Worm (Caenorhabditis elegans) whole organism, L1 larva: ENCODE results near the gene D2007.2.

Source experiments
- C04F5.9 ChIP-seq: sonication (generic microtip); optimal IDR thresholded peaks from 2 replicates; lab custom pipeline; 2016; ENCODE audit warnings: missing genetic modification characterization, missing compliant biosample characterization
- aha-1 ChIP-seq: fragments of 150-350 bp; optimal IDR thresholded peaks from 2 replicates; lab custom pipeline; 2014; ENCODE audit warnings: missing biosample characterization, missing genetic modification characterization
- aly-2 ChIP-seq: fragments of 150-350 bp; optimal IDR thresholded peaks from 2 replicates; lab custom pipeline; 2014; ENCODE audit warnings: missing biosample characterization, missing genetic modification characterization
- ceh-8 ChIP-seq: fragments of 200-800 bp; sonication (Bioruptor generic); optimal IDR thresholded peaks from 2 replicates; lab custom pipeline; 2018; ENCODE audit warnings: mild to moderate bottlenecking, missing genetic modification characterization, moderate library complexity, missing compliant biosample characterization
- ceh-88 ChIP-seq: fragments of 200-800 bp; sonication (Bioruptor generic); IDR thresholded peaks from 2 replicates; pipeline ENCODE4 v1.3.6; 2022; ENCODE audit warnings: missing genetic modification characterization, missing compliant biosample characterization
- egl-13 ChIP-seq: sonication (generic microtip); optimal IDR thresholded peaks from 2 replicates; lab custom pipeline; 2016; ENCODE audit warnings: missing genotype, missing genetic modification reagents, missing genetic modification characterization, missing compliant biosample characterization
- elt-3 ChIP-seq, 6 experiments: fragments of 150-350 bp in 1 of 6; sonication (generic microtip); optimal IDR thresholded peaks; 2 replicates each; lab custom pipeline; 2017 to 2018; ENCODE audit warnings: missing biosample characterization in 6 of 6, missing genetic modification characterization in 6 of 6, inconsistent platforms in 1 of 6
- fkh-4 ChIP-seq: sonication (generic microtip); optimal IDR thresholded peaks from 2 replicates; lab custom pipeline; 2016; ENCODE audit warnings: missing compliant biosample characterization, missing genetic modification characterization, borderline replicate concordance
- fkh-8 ChIP-seq: sonication (generic microtip); optimal IDR thresholded peaks from 2 replicates; lab custom pipeline; 2016; ENCODE audit warnings: mild to moderate bottlenecking, missing genetic modification characterization, missing compliant biosample characterization
- fos-1 ChIP-seq: fragments of 150-350 bp; optimal IDR thresholded peaks from 2 replicates; lab custom pipeline; 2014; ENCODE audit warnings: missing biosample characterization, missing genetic modification characterization
- irx-1 ChIP-seq: sonication (generic microtip); optimal IDR thresholded peaks from 2 replicates; lab custom pipeline; 2016; ENCODE audit warnings: missing genetic modification characterization, missing compliant biosample characterization
- lin-13 ChIP-seq: fragments of 150-350 bp; optimal IDR thresholded peaks from 2 replicates; lab custom pipeline; 2014; ENCODE audit warnings: missing biosample characterization, missing genetic modification reagents, missing genetic modification characterization
- lin-14 ChIP-seq: fragments of 200-800 bp; sonication (Bioruptor generic); optimal IDR thresholded peaks from 2 replicates; lab custom pipeline; 2018; ENCODE audit warnings: mild to moderate bottlenecking, missing genetic modification characterization, moderate library complexity, missing compliant biosample characterization
- lin-15B ChIP-seq: fragments of 150-350 bp; sonication (generic microtip); optimal IDR thresholded peaks from 3 replicates; lab custom pipeline; 2014; ENCODE audit warnings: missing biosample characterization, missing genetic modification characterization
- lin-35 ChIP-seq, 2 experiments: fragments of 150-350 bp; optimal IDR thresholded peaks; 2 replicates each; lab custom pipeline; 2014; ENCODE audit warnings: missing biosample characterization in 2 of 2, missing genetic modification characterization in 2 of 2, missing genetic modification reagents in 2 of 2
- lir-3 ChIP-seq: sonication (generic microtip); optimal IDR thresholded peaks from 2 replicates; lab custom pipeline; 2016; ENCODE audit warnings: mild to moderate bottlenecking, missing genetic modification characterization, moderate library complexity, missing compliant biosample characterization; ENCODE audit not compliant: poor library complexity
- lsy-2 ChIP-seq, 2 experiments: fragments of 150-350 bp; optimal IDR thresholded peaks; 2 replicates each; lab custom pipeline; 2014; ENCODE audit warnings: missing biosample characterization in 2 of 2, missing genetic modification characterization in 2 of 2
- mdl-1 ChIP-seq, 2 experiments: fragments of 150-350 bp; optimal IDR thresholded peaks; 2 replicates each; lab custom pipeline; 2014 to 2017; ENCODE audit warnings: missing biosample characterization in 2 of 2, missing genetic modification characterization in 2 of 2, inconsistent platforms in 1 of 2
- mep-1 ChIP-seq: fragments of 150-350 bp; optimal IDR thresholded peaks from 2 replicates; lab custom pipeline; 2014; ENCODE audit warnings: missing biosample characterization, missing genetic modification characterization
- nhr-19 ChIP-seq: fragments of 200-800 bp; sonication (Bioruptor generic); conservative IDR thresholded peaks from 2 replicates; pipeline ENCODE4 v1.3.6; 2022; ENCODE audit warnings: missing genetic modification characterization, missing compliant biosample characterization
- nhr-237 ChIP-seq: fragments of 150-350 bp; optimal IDR thresholded peaks from 2 replicates; lab custom pipeline; 2014; ENCODE audit warnings: missing biosample characterization, missing genetic modification characterization
- nhr-47 ChIP-seq: sonication (generic microtip); optimal IDR thresholded peaks from 2 replicates; lab custom pipeline; 2016; ENCODE audit warnings: mild to moderate bottlenecking, missing genetic modification characterization, moderate library complexity, missing compliant biosample characterization
- nhr-76 ChIP-seq: sonication (generic microtip); optimal IDR thresholded peaks from 2 replicates; lab custom pipeline; 2017; ENCODE audit warnings: missing biosample characterization, missing genetic modification characterization
- nhr-85 ChIP-seq: sonication (generic microtip); peaks from one replicate; lab custom pipeline; 2016; ENCODE audit warnings: missing genetic modification characterization, inconsistent platforms, missing compliant biosample characterization
- nhr-90 ChIP-seq: sonication (generic microtip); optimal IDR thresholded peaks from 2 replicates; lab custom pipeline; 2016; ENCODE audit warnings: mild to moderate bottlenecking, missing genetic modification characterization, missing compliant biosample characterization; ENCODE audit not compliant: poor library complexity
- pax-3 ChIP-seq: fragments of 200-800 bp; sonication (Bioruptor generic); optimal IDR thresholded peaks from 2 replicates; lab custom pipeline; 2018; ENCODE audit warnings: mild to moderate bottlenecking, missing genetic modification characterization, moderate library complexity, missing compliant biosample characterization
- rnt-1 ChIP-seq: sonication (generic microtip); optimal IDR thresholded peaks from 2 replicates; lab custom pipeline; 2016; ENCODE audit warnings: mild to moderate bottlenecking, missing genetic modification characterization, moderate library complexity, missing compliant biosample characterization
- snpc-4 ChIP-seq: fragments of 150-350 bp; optimal IDR thresholded peaks from 2 replicates; lab custom pipeline; 2014; ENCODE audit warnings: missing biosample characterization, missing genetic modification characterization
- snu-23 ChIP-seq: sonication (generic microtip); optimal IDR thresholded peaks from 2 replicates; lab custom pipeline; 2016; ENCODE audit warnings: missing genetic modification characterization, missing compliant biosample characterization
- tbx-2 ChIP-seq: sonication (generic microtip); optimal IDR thresholded peaks from 2 replicates; lab custom pipeline; 2016; ENCODE audit warnings: missing genetic modification characterization, missing compliant biosample characterization
- tlp-1 ChIP-seq: fragments of 150-350 bp; optimal IDR thresholded peaks from 2 replicates; lab custom pipeline; 2014; ENCODE audit warnings: missing biosample characterization, missing genetic modification characterization
- unc-130 ChIP-seq: fragments of 150-350 bp; optimal IDR thresholded peaks from 2 replicates; lab custom pipeline; 2017; ENCODE audit warnings: missing biosample characterization, missing genetic modification characterization, inconsistent platforms
- unc-98 ChIP-seq: fragments of 200-800 bp; sonication (Bioruptor generic); IDR thresholded peaks from 2 replicates; pipeline ENCODE4 v1.3.6; 2022; ENCODE audit warnings: missing genetic modification characterization, missing compliant biosample characterization
- xbp-1 ChIP-seq: sonication (generic microtip); optimal IDR thresholded peaks from 2 replicates; lab custom pipeline; 2016; ENCODE audit warnings: missing genetic modification characterization, missing compliant biosample characterization
- zip-4 ChIP-seq: fragments of 200-800 bp; sonication (Bioruptor generic); optimal IDR thresholded peaks from 2 replicates; lab custom pipeline; 2018; ENCODE audit warnings: mild to moderate bottlenecking, missing genetic modification characterization, moderate library complexity, missing compliant biosample characterization
- ztf-11 ChIP-seq, 2 experiments: sonication (generic microtip); optimal IDR thresholded peaks; 2 replicates each; lab custom pipeline; 2016 to 2017; ENCODE audit warnings: missing genetic modification characterization in 2 of 2, missing biosample characterization in 1 of 2, missing compliant biosample characterization in 1 of 2

The D2007.2 gene

DNA sequence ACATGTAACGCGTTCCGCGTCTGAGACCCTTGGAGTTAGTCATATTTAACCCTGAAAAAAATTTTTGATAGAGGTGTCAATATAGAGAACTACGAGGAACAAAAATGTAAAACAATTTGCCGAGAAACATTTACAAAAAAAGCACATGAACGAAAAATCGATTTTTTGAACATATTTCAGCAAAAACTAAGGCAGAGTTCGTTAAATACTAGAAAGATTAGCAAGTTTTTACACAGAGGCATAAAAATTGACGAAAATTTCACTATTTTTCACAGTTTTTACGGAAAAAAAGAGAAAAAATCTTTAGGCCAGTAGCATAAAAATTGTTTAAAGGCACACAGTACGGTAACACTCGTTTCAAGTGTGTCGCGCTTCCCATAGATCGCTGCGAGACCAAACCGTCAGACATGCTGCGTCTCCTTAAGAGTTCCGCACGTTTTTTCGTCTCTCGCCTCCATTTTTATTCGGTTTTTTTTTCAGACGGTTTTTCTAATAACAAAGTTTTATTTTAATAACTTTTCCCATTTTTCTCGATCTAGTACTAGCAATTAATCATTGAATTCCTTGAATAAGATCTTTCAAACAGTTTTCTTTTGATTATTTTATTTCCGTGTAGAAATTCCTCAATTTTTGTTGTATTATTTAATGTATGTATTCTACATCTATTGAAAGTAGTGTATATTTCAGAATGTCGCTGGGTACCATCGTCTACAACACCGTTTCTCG, 18.4 kb upstream of the D2007.2 start, which contains the start of the genes rpl-21 and C14B9.10 (continued):
- peak; percentile 50 for TF ChIP-seq C04F5.9 (tag; lab: Kevin White, UChicago)
- peak; percentile 76 for TF ChIP-seq fos-1 (tag; lab: Kevin White, UChicago)
- TF ChIP-seq tbx-2 (tag; lab: Kevin White, UChicago) = peak; percentile 83
- TF ChIP-seq fkh-4 (tag; lab: Kevin White, UChicago) = no peak
- TF ChIP-seq unc-98 (GFP tag; lab: Robert Waterston, UW) = no peak
- TF ChIP-seq nhr-90 (tag; lab: Kevin White, UChicago) = peak; percentile 82
- peak; percentile 68 for TF ChIP-seq fkh-8 (tag; lab: Kevin White, UChicago)
- no peak for TF ChIP-seq tlp-1 (tag; lab: Kevin White, UChicago)
- TF ChIP-seq pax-3 (tag; lab: Kevin White, UChicago) = peak; percentile 37
- TF ChIP-seq lsy-2 (tag; optimal IDR thresholded peaks at IDR 0.05; lab: Kevin White, UChicago) = peak; percentile 99
- TF ChIP-seq lin-35 (GFP tag; optimal IDR thresholded peaks at IDR 0.05; lab: Kevin White, UChicago) = peak; percentile 84 to 89
- TF ChIP-seq snpc-4 (tag; lab: Kevin White, UChicago) = peak; percentile 35
- peak in 1 of 2 experiments; percentile 77 for TF ChIP-seq mdl-1 (tag; optimal IDR thresholded peaks at IDR 0.05; lab: Kevin White, UChicago)
- peak; percentile 78 for TF ChIP-seq lin-15B (tag; lab: Kevin White, UChicago)
- TF ChIP-seq lin-13 (GFP tag; lab: Kevin White, UChicago) = peak; percentile 73
- TF ChIP-seq zip-4 (GFP tag; lab: Kevin White, UChicago) = no peak
- TF ChIP-seq lir-3 (tag; lab: Kevin White, UChicago) = peak; percentile 48
- peak; percentile 93 for TF ChIP-seq snu-23 (GFP tag; lab: Kevin White, UChicago)
- TF ChIP-seq unc-130 = peak; percentile 95
- no peak for TF ChIP-seq ceh-8 (GFP tag; lab: Kevin White, UChicago)
- peak; percentile 57 for TF ChIP-seq nhr-237 (tag; lab: Kevin White, UChicago)
- TF ChIP-seq ztf-11 (tag; optimal IDR thresholded peaks at IDR 0.05; lab: Kevin White, UChicago) = peak in 1 of 2 experiments; percentile 13
- TF ChIP-seq rnt-1 (tag; lab: Kevin White, UChicago) = peak; percentile 86
- no peak for TF ChIP-seq nhr-76 (tag; lab: Kevin White, UChicago)
- peak; percentile 86 for TF ChIP-seq mep-1
- TF ChIP-seq nhr-47 = peak; percentile 86
- TF ChIP-seq xbp-1 = peak; percentile 81

DNA sequence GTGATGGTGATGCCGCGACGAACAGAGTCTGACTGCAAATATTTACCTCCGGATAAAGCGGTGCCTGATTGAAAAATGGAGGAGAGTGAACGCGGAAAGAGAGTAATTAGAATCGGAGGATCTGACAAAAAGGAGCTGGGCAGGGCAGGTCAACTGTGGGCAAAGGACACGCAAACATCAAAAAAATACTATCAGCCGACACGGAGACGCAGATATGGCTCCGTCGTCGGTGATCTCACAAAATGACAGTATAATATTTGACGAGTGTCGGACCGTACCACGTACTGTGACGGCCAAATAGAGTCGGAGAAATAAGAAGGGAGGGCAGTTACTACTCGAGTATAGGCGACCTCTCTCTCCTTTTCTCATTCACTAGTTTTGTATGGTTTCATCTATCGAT, 16.3 kb upstream of the D2007.2 start:
- TF ChIP-seq ceh-88 (GFP tag; lab: Robert Waterston, UW) = 0 out of 2 replicates have a peak, but pooled peaks have one; percentile 18
- TF ChIP-seq nhr-85 (tag; lab: Kevin White, UChicago) = peak; percentile 5
- peak; percentile 22 for TF ChIP-seq lin-14
- no peak for TF ChIP-seq elt-3 (tag; optimal IDR thresholded peaks at IDR 0.05; lab: Kevin White, UChicago)
- peak; percentile 25; the same call in 1 of the 2 replicates for TF ChIP-seq nhr-19 (GFP tag; lab: Robert Waterston, UW)
- no peak for TF ChIP-seq lin-15B (tag; lab: Kevin White, UChicago)
- TF ChIP-seq tbx-2 (tag; lab: Kevin White, UChicago) = peak; percentile 1
- peak in 1 of 2 experiments; percentile 43 for TF ChIP-seq lsy-2 (tag; optimal IDR thresholded peaks at IDR 0.05; lab: Kevin White, UChicago)
- TF ChIP-seq, all 84 proteins: peak for 6

DNA sequence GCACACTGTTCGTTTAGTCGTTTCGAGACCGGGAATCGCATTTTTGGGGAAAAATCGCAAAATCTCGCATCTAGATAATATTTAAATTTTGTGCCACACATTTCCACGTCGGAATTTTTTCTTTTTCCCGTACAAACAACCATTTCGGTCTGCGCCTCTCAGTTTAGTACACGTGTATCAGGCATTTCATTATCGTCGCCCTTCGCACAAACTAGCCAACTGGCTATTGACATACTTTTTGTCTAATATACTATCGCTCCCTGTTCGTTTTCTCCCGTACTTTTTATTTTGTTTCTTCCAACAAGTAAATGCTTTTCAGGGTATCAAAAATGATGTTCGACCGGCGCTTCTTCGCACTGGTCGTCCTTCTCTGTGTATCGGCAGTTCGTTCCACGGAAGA, 15.4 kb upstream of the D2007.2 start, which contains the start of gene C14B9.2:
TSS of gene C14B9.2 (plus strand) at position 320 of the 400 bp plus-strand sequence.
- TF ChIP-seq aly-2 (tag; lab: Kevin White, UChicago) (no peak), aha-1 (no peak), rnt-1 (tag; lab: Kevin White, UChicago) (no peak), egl-13 (tag; lab: Kevin White, UChicago) (no peak), irx-1 (tag; lab: Kevin White, UChicago) (no peak), xbp-1 (peak; percentile 50)
- TF ChIP-seq, all 84 proteins: peak for 1
